Worm (Caenorhabditis elegans) whole organism, L3 larva: ENCODE measurements around the gene unc-24.

ENCODE experiments used
- R02D3.7 ChIP-seq: fragments of 150-350 bp; optimal IDR thresholded peaks from 2 replicates; lab custom pipeline; 2014; ENCODE audit warnings: missing biosample characterization, missing genetic modification characterization
- ZK546.5 ChIP-seq: sonication (generic microtip); optimal IDR thresholded peaks from 2 replicates; lab custom pipeline; 2017; ENCODE audit warnings: missing biosample characterization, missing genetic modification characterization
- aly-2 ChIP-seq: fragments of 150-350 bp; optimal IDR thresholded peaks from 2 replicates; lab custom pipeline; 2014; ENCODE audit warnings: missing biosample characterization, missing genetic modification characterization
- ama-1 ChIP-seq: fragments of 150-350 bp; optimal IDR thresholded peaks from 2 replicates; lab custom pipeline; 2018
- ceh-28 ChIP-seq: fragments of 150-350 bp; optimal IDR thresholded peaks from 2 replicates; lab custom pipeline; 2014; ENCODE audit warnings: missing biosample characterization, missing genetic modification reagents, missing genetic modification characterization
- ceh-82 ChIP-seq: fragments of 150-350 bp; optimal IDR thresholded peaks from 2 replicates; lab custom pipeline; 2014; ENCODE audit warnings: missing biosample characterization, missing genetic modification characterization
- daf-12 ChIP-seq: fragments of 150-350 bp; optimal IDR thresholded peaks from 2 replicates; lab custom pipeline; 2014; ENCODE audit warnings: missing biosample characterization, missing genetic modification reagents, missing genetic modification characterization
- egl-27 ChIP-seq: sonication (generic microtip); optimal IDR thresholded peaks from 4 replicates; lab custom pipeline; 2017; ENCODE audit warnings: missing biosample characterization, missing genetic modification reagents, missing genetic modification characterization
- egl-5 ChIP-seq: fragments of 150-350 bp; optimal IDR thresholded peaks from 2 replicates; lab custom pipeline; 2017; ENCODE audit warnings: missing biosample characterization, missing genetic modification reagents, missing genetic modification characterization, inconsistent platforms
- elt-1 ChIP-seq: fragments of 150-350 bp; optimal IDR thresholded peaks from 2 replicates; lab custom pipeline; 2014; ENCODE audit warnings: missing biosample characterization, missing genetic modification characterization
- elt-3 ChIP-seq, 3 experiments: fragments of 150-350 bp in 1 of 3; sonication (generic microtip) in 2 of 3; optimal IDR thresholded peaks; 2 replicates in 2 of 3; 4 replicates in 1 of 3; lab custom pipeline; 2014 to 2017; ENCODE audit warnings: missing biosample characterization in 3 of 3, missing genetic modification characterization in 3 of 3
- eor-1 ChIP-seq, 2 experiments: fragments of 150-350 bp; optimal IDR thresholded peaks; 2 replicates each; lab custom pipeline; 2014 to 2018; ENCODE audit warnings: missing biosample characterization in 2 of 2, missing genetic modification characterization in 2 of 2
- fkh-10 ChIP-seq: sonication (generic microtip); optimal IDR thresholded peaks from 2 replicates; lab custom pipeline; 2017; ENCODE audit warnings: missing biosample characterization, missing genetic modification reagents, missing genetic modification characterization
- fkh-2 ChIP-seq: fragments of 150-350 bp; optimal IDR thresholded peaks from 2 replicates; lab custom pipeline; 2014; ENCODE audit warnings: missing biosample characterization, missing genetic modification reagents, missing genetic modification characterization
- hmg-11 ChIP-seq: sonication (generic microtip); optimal IDR thresholded peaks from 2 replicates; lab custom pipeline; 2016; ENCODE audit warnings: missing genetic modification characterization, missing compliant biosample characterization
- jun-1 ChIP-seq: fragments of 150-350 bp; optimal IDR thresholded peaks from 2 replicates; lab custom pipeline; 2014; ENCODE audit warnings: missing biosample characterization, missing genetic modification reagents, missing genetic modification characterization
- lin-15B ChIP-seq: fragments of 150-350 bp; optimal IDR thresholded peaks from 2 replicates; lab custom pipeline; 2014; ENCODE audit warnings: missing biosample characterization, missing genetic modification characterization
- lin-39 ChIP-seq: fragments of 150-350 bp; optimal IDR thresholded peaks from 2 replicates; lab custom pipeline; 2018; ENCODE audit warnings: missing biosample characterization, missing genetic modification reagents, missing genetic modification characterization
- lsy-12 ChIP-seq: sonication (generic microtip); optimal IDR thresholded peaks from 2 replicates; lab custom pipeline; 2016; ENCODE audit warnings: mild to moderate bottlenecking, missing genetic modification characterization, missing compliant biosample characterization
- mdl-1 ChIP-seq: fragments of 150-350 bp; optimal IDR thresholded peaks from 2 replicates; lab custom pipeline; 2014; ENCODE audit warnings: missing biosample characterization, missing genetic modification characterization
- mml-1 ChIP-seq: fragments of 150-350 bp; sonication (generic microtip); optimal IDR thresholded peaks from 3 replicates; lab custom pipeline; 2014; ENCODE audit warnings: missing biosample characterization, missing genetic modification characterization
- nfya-1 ChIP-seq: sonication (generic microtip); optimal IDR thresholded peaks from 2 replicates; lab custom pipeline; 2017; ENCODE audit warnings: missing genetic modification characterization, mild to moderate bottlenecking, missing compliant biosample characterization, antibody characterized with exemption, moderate library complexity; ENCODE audit not compliant: insufficient read depth
- nhr-12 ChIP-seq: fragments of 150-350 bp; optimal IDR thresholded peaks from 2 replicates; lab custom pipeline; 2014; ENCODE audit warnings: missing biosample characterization, missing genetic modification characterization
- nhr-23 ChIP-seq: fragments of 150-350 bp; optimal IDR thresholded peaks from 2 replicates; lab custom pipeline; 2014; ENCODE audit warnings: missing biosample characterization, missing genetic modification reagents, missing genetic modification characterization
- nhr-28 ChIP-seq: fragments of 150-350 bp; optimal IDR thresholded peaks from 2 replicates; lab custom pipeline; 2014; ENCODE audit warnings: missing biosample characterization, missing genetic modification characterization
- nhr-43 ChIP-seq: sonication (generic microtip); optimal IDR thresholded peaks from 2 replicates; lab custom pipeline; 2016; ENCODE audit warnings: mild to moderate bottlenecking, missing genetic modification characterization, missing compliant biosample characterization; ENCODE audit not compliant: poor library complexity, severe bottlenecking
- nhr-67 ChIP-seq: fragments of 150-350 bp; optimal IDR thresholded peaks from 2 replicates; lab custom pipeline; 2014; ENCODE audit warnings: missing biosample characterization, missing genetic modification characterization
- nhr-76 ChIP-seq: fragments of 150-350 bp; sonication (generic microtip); optimal IDR thresholded peaks from 5 replicates; lab custom pipeline; 2014; ENCODE audit warnings: missing biosample characterization, missing genetic modification characterization
- nhr-77 ChIP-seq: fragments of 150-350 bp; optimal IDR thresholded peaks from 2 replicates; lab custom pipeline; 2014; ENCODE audit warnings: missing biosample characterization, missing genetic modification characterization
- pha-4 ChIP-seq: fragments of 150-350 bp; optimal IDR thresholded peaks from 2 replicates; lab custom pipeline; 2014; ENCODE audit warnings: missing biosample characterization, missing genetic modification reagents, missing genetic modification characterization
- pqm-1 ChIP-seq: fragments of 150-350 bp; optimal IDR thresholded peaks from 2 replicates; lab custom pipeline; 2017; ENCODE audit warnings: missing biosample characterization, missing genetic modification characterization, inconsistent platforms
- snpc-4 ChIP-seq: fragments of 150-350 bp; optimal IDR thresholded peaks from 2 replicates; lab custom pipeline; 2014; ENCODE audit warnings: missing biosample characterization, missing genetic modification characterization
- tbx-2 ChIP-seq: sonication (generic microtip); optimal IDR thresholded peaks from 2 replicates; lab custom pipeline; 2016; ENCODE audit warnings: mild to moderate bottlenecking, missing genetic modification characterization, missing compliant biosample characterization
- unc-39 ChIP-seq: sonication (generic microtip); optimal IDR thresholded peaks from 4 replicates; lab custom pipeline; 2017; ENCODE audit warnings: missing biosample characterization, missing genetic modification characterization
- unc-62 ChIP-seq: fragments of 150-350 bp; sonication (generic microtip); optimal IDR thresholded peaks from 4 replicates; lab custom pipeline; 2014; ENCODE audit warnings: missing biosample characterization, missing genetic modification reagents, missing genetic modification characterization
- ztf-11 ChIP-seq: fragments of 150-350 bp; optimal IDR thresholded peaks from 2 replicates; lab custom pipeline; 2014; ENCODE audit warnings: missing biosample characterization, missing genetic modification characterization
- ztf-4 ChIP-seq: fragments of 150-350 bp; optimal IDR thresholded peaks from 2 replicates; lab custom pipeline; 2014; ENCODE audit warnings: missing biosample characterization, missing genetic modification characterization

The unc-24 gene

DNA sequence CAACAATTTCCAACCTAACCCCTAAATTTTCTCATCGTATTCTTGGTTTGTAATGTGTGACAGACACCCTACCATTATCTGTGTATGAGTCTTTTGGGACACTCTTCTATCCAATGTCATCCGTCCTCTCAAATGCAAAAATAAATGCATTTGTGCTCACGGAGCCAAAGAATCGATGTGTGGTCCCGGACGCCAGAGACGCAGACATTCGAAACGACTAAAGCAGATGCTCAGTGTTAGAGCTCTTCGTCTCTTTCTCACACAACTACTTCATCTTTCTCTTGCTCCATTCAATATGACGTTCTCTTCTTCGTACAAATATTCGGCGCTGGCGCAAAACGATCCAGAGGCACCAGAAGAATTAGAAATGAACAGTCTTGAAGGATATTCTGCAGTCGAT, at the start of gene unc-24:
Gene unc-24 (plus strand): TSS at position 283 of the 400 bp plus-strand sequence.
- no peak for TF ChIP-seq ceh-82 (tag; lab: Kevin White, UChicago)
- TF ChIP-seq pha-4 = no peak
- no peak for TF ChIP-seq pqm-1 (tag; lab: Kevin White, UChicago)
- TF ChIP-seq lin-15B (tag; lab: Kevin White, UChicago) = peak; percentile 22
- TF ChIP-seq ztf-11 (tag; lab: Kevin White, UChicago) = no peak
- no peak for TF ChIP-seq egl-5 (tag; lab: Kevin White, UChicago)
- TF ChIP-seq daf-12 (tag; lab: Kevin White, UChicago) = no peak
- TF ChIP-seq lsy-12 (tag; lab: Kevin White, UChicago) = no peak
- no peak for TF ChIP-seq ztf-4 (tag; lab: Kevin White, UChicago)
- TF ChIP-seq fkh-2 (tag; lab: Kevin White, UChicago) = no peak
- TF ChIP-seq ZK546.5 (tag; lab: Kevin White, UChicago) = no peak
- no peak for TF ChIP-seq mdl-1
- TF ChIP-seq snpc-4 (tag; lab: Kevin White, UChicago) = no peak
- no peak for TF ChIP-seq nhr-43 (tag; lab: Kevin White, UChicago)
- no peak for TF ChIP-seq jun-1
- TF ChIP-seq unc-62 = no peak
- TF ChIP-seq elt-1 (tag; lab: Kevin White, UChicago) = no peak
- TF ChIP-seq nfya-1 (tag; lab: Kevin White, UChicago) = peak; percentile 63
- no peak for TF ChIP-seq R02D3.7 (tag; lab: Kevin White, UChicago)
- TF ChIP-seq fkh-10 (GFP tag; lab: Kevin White, UChicago) = no peak
- no peak for TF ChIP-seq nhr-76 (tag; lab: Kevin White, UChicago)
- TF ChIP-seq nhr-77 = no peak
- no peak for TF ChIP-seq ama-1 (lab: Kevin White, UChicago)
- no peak for TF ChIP-seq nhr-67 (tag; lab: Kevin White, UChicago)
- no peak for TF ChIP-seq nhr-23 (tag; lab: Kevin White, UChicago)
- no peak for TF ChIP-seq ceh-28 (tag; lab: Kevin White, UChicago)
- no peak for TF ChIP-seq nhr-12 (tag; lab: Kevin White, UChicago)
- TF ChIP-seq lin-39 = peak; percentile 74
- TF ChIP-seq egl-27 (tag; lab: Kevin White, UChicago) = no peak
- no peak for TF ChIP-seq unc-39
- no peak for TF ChIP-seq elt-3 (tag; optimal IDR thresholded peaks at IDR 0.05; lab: Kevin White, UChicago)
- TF ChIP-seq hmg-11 (tag; lab: Kevin White, UChicago) = peak; percentile 20
- TF ChIP-seq tbx-2 (tag; lab: Kevin White, UChicago) = no peak

DNA sequence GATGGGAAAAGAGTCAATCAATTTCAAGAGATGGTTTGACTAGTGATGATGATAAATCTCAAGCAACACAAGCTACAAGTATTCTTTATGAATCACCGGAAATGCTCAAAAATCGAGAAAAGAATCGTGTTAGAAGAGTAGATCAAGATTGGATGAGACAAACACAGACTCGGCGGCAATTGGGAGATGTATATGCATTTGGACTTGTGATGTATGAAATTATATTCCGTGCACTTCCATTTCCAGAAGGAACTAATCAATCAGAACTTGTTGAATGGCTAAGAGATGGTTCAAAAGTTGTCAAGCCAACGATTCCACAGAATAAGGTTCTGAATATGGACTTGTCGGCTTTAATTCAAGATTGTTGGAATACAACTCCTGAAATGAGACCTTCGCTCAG, 47.8 kb upstream of the unc-24 start:
- TF ChIP-seq ama-1 (lab: Kevin White, UChicago) (no peak), pha-4 (no peak), mdl-1 (no peak), daf-12 (tag; lab: Kevin White, UChicago) (no peak), nhr-76 (tag; lab: Kevin White, UChicago) (no peak), tbx-2 (tag; lab: Kevin White, UChicago) (no peak)

DNA sequence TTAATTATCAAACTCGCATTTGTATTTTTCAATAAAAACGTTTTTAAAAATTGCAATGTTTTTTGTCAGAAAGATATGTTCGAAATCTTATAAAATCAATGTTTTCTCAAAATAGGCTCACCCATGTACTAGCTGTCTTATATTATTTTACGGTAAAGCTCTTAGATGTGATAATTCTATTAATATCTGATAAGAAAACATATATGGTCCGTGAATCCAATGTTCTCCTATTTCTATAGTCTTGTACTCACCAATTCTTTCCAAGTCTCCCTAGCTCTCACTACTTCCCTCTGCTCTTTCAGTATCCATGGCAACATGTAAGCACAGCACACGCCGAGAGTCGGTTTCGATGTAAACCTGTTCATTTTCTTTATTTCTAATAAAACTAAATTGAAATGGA, 45.9 kb upstream of the unc-24 start, which contains the start of gene bbs-2:
Gene bbs-2 (plus strand): TSS at position 301 of the 400 bp plus-strand sequence.
- TF ChIP-seq elt-1 (tag; lab: Kevin White, UChicago) = no peak
- no peak for TF ChIP-seq fkh-10 (GFP tag; lab: Kevin White, UChicago)
- TF ChIP-seq elt-3 (tag; optimal IDR thresholded peaks at IDR 0.05; lab: Kevin White, UChicago) = no peak
- TF ChIP-seq R02D3.7 (tag; lab: Kevin White, UChicago) = no peak
- no peak for TF ChIP-seq aly-2 (tag; lab: Kevin White, UChicago)
- TF ChIP-seq nhr-43 (tag; lab: Kevin White, UChicago) = no peak
- no peak for TF ChIP-seq nhr-67 (tag; lab: Kevin White, UChicago)
- no peak for TF ChIP-seq unc-39
- TF ChIP-seq nhr-28 (tag; lab: Kevin White, UChicago) = no peak
- no peak for TF ChIP-seq eor-1 (tag; optimal IDR thresholded peaks at IDR 0.05; lab: Kevin White, UChicago)
- TF ChIP-seq mdl-1 = no peak
- no peak for TF ChIP-seq lsy-12 (tag; lab: Kevin White, UChicago)
- no peak for TF ChIP-seq jun-1
- no peak for TF ChIP-seq lin-15B (tag; lab: Kevin White, UChicago)
- no peak for TF ChIP-seq unc-62
- TF ChIP-seq ceh-28 (tag; lab: Kevin White, UChicago) = no peak
- no peak for TF ChIP-seq mml-1 (tag; lab: Kevin White, UChicago)
- TF ChIP-seq nhr-12 (tag; lab: Kevin White, UChicago) = no peak
- no peak for TF ChIP-seq fkh-2 (tag; lab: Kevin White, UChicago)
